Fruit fly (Drosophila melanogaster) whole organism, wandering third instar larva: Measurements from ENCODE around the gene Chd64.

Source experiments
- Hr78 ChIP-seq: fragments of >200 bp; optimal IDR thresholded peaks from 2 replicates; lab custom pipeline; 2017; ENCODE audit warnings: missing biosample characterization, missing genetic modification characterization
- pan ChIP-seq: fragments of >200 bp; optimal IDR thresholded peaks from 2 replicates; lab custom pipeline; 2017
- psq ChIP-seq: fragments of 200-800 bp; sonication (Bioruptor generic); optimal IDR thresholded peaks from 3 replicates; lab custom pipeline; 2017; ENCODE audit warnings: missing biosample characterization, mild to moderate bottlenecking, missing genetic modification characterization, moderate library complexity
- tai ChIP-seq: sonication (Bioruptor generic); optimal IDR thresholded peaks from 2 replicates; lab custom pipeline; 2016; ENCODE audit warnings: missing biosample characterization, missing genetic modification characterization

dm6 chr3L:4119636-4120357 lies 2.4 kb downstream of the Chd64 start:
- TF ChIP-seq pan = no peak
- no peak for TF ChIP-seq psq (GFP tag; lab: Kevin White, UChicago)
- no peak for TF ChIP-seq tai (GFP tag; lab: Kevin White, UChicago)
- no peak for TF ChIP-seq Hr78
